Fruit fly (Drosophila melanogaster): ENCODE data around the gene CG13807.
A peak's percentile ranks its signal among the peaks of the same experiment; 100 is the strongest.

CG13807 gene

dm6 chr3L:2262515-2262944 is at the start of gene CG13807, which contains the start of gene oxt (continued):
- peak; percentile 65 for TF ChIP-seq CG2202 (tag; optimal IDR thresholded peaks at IDR 0.05)
- TF ChIP-seq unc-4 (GFP tag; IDR thresholded peaks at IDR 0.05; ENCODE audit: partially characterized antibody) = peak; percentile 36; the same call in 1 of the 2 replicates
- TF ChIP-seq CG13894 (tag; optimal IDR thresholded peaks at IDR 0.05) = peak; percentile 77
- peak; percentile 83 for TF ChIP-seq klu (GFP tag; IDR thresholded peaks at IDR 0.05)
- TF ChIP-seq cato (GFP tag; optimal IDR thresholded peaks at IDR 0.05; ENCODE audit: borderline replicate concordance) = peak; percentile 79
- TF ChIP-seq PHDP (tag; optimal IDR thresholded peaks at IDR 0.05) = peak; percentile 92
- TF ChIP-seq lab (GFP tag; optimal IDR thresholded peaks at IDR 0.05) = peak; percentile 86
- peak in 1 of 2 experiments; percentile 74 for TF ChIP-seq Eip74EF (GFP tag; optimal IDR thresholded peaks at IDR 0.05)
- peak; percentile 0 for TF ChIP-seq emc (GFP tag; optimal IDR thresholded peaks at IDR 0.05)
- peak; percentile 75 for TF ChIP-seq Mad (GFP tag; optimal IDR thresholded peaks at IDR 0.05)
- peak; percentile 50 for TF ChIP-seq CG7928 (GFP tag; optimal IDR thresholded peaks at IDR 0.05)
- TF ChIP-seq cg (GFP tag; optimal IDR thresholded peaks at IDR 0.05) = no peak
- TF ChIP-seq Hr51 (GFP tag; optimal IDR thresholded peaks at IDR 0.05) = peak; percentile 67 to 89
- TF ChIP-seq trh (GFP tag; optimal IDR thresholded peaks at IDR 0.05) = peak; percentile 76
- TF ChIP-seq CG4707 (GFP tag; optimal IDR thresholded peaks at IDR 0.05) = peak; percentile 30
- TF ChIP-seq CG17359 (tag; optimal IDR thresholded peaks at IDR 0.05) = peak; percentile 86
- TF ChIP-seq CG2889 (GFP tag; IDR thresholded peaks at IDR 0.05) = peak; percentile 79
- TF ChIP-seq CG11398 (GFP tag; optimal IDR thresholded peaks at IDR 0.05) = no peak
- peak; percentile 94 for TF ChIP-seq CG32532 (GFP tag; IDR thresholded peaks at IDR 0.05)
- peak; percentile 91 for TF ChIP-seq CG12391 (tag; optimal IDR thresholded peaks at IDR 0.05)
- no peak for TF ChIP-seq CkIIα-i1 (GFP tag; IDR thresholded peaks at IDR 0.05)
- peak; percentile 64 for TF ChIP-seq schlank (tag; optimal IDR thresholded peaks at IDR 0.05)
- TF ChIP-seq CG3281 (GFP tag; optimal IDR thresholded peaks at IDR 0.05) = peak; percentile 84
- no peak for TF ChIP-seq btn (GFP tag; optimal IDR thresholded peaks at IDR 0.05)
- TF ChIP-seq CG4854 (GFP tag; optimal IDR thresholded peaks at IDR 0.05) = peak; percentile 53
- peak; percentile 10 for TF ChIP-seq TFAM (GFP tag; optimal IDR thresholded peaks at IDR 0.05)
- TF ChIP-seq Awh (GFP tag; IDR thresholded peaks at IDR 0.05) = peak; percentile 81
- no peak for TF ChIP-seq Dref (GFP tag; IDR thresholded peaks at IDR 0.05)
- TF ChIP-seq CG4360 (GFP tag; IDR thresholded peaks at IDR 0.05) = 0 out of 2 replicates have a peak, but pooled peaks have one; percentile 26
- peak; percentile 85 for TF ChIP-seq CG11085 (GFP tag; IDR thresholded peaks at IDR 0.05)
- TF ChIP-seq CG9932 (GFP tag; IDR thresholded peaks at IDR 0.05) = peak; percentile 92
- peak; percentile 80 for TF ChIP-seq wdn (GFP tag; IDR thresholded peaks at IDR 0.05)
- no peak for TF ChIP-seq jumu (GFP tag; optimal IDR thresholded peaks at IDR 0.05)
- peak; percentile 54 for TF ChIP-seq Ravus (GFP tag; IDR thresholded peaks at IDR 0.05)
- TF ChIP-seq pnt (GFP tag; optimal IDR thresholded peaks at IDR 0.05) = peak; percentile 58
- no peak for TF ChIP-seq Sox100B (GFP tag; optimal IDR thresholded peaks at IDR 0.05)
- peak; percentile 66 to 93 for TF ChIP-seq dpn (GFP tag; optimal IDR thresholded peaks at IDR 0.05)
- peak; percentile 72 for TF ChIP-seq vfl (GFP tag; optimal IDR thresholded peaks at IDR 0.05)
- TF ChIP-seq CG3065 (GFP tag; optimal IDR thresholded peaks at IDR 0.05) = peak; percentile 59
- no peak for TF ChIP-seq Mes4 (GFP tag; optimal IDR thresholded peaks at IDR 0.05)
- peak; percentile 87 for TF ChIP-seq fd3F (GFP tag; optimal IDR thresholded peaks at IDR 0.05)
- peak; percentile 62 for TF ChIP-seq exex (tag; optimal IDR thresholded peaks at IDR 0.05)
- peak; percentile 42 for TF ChIP-seq fd102C (GFP tag; optimal IDR thresholded peaks at IDR 0.05)
- TF ChIP-seq CG18011 (GFP tag; optimal IDR thresholded peaks at IDR 0.05) = peak; percentile 82
- no peak for TF ChIP-seq hbn (GFP tag; IDR thresholded peaks at IDR 0.05; ENCODE audit: partially characterized antibody)
- peak; percentile 76 for TF ChIP-seq onecut (GFP tag; IDR thresholded peaks at IDR 0.05)
- TF ChIP-seq lov (optimal IDR thresholded peaks at IDR 0.05) = no peak
- TF ChIP-seq lov (GFP tag; IDR thresholded peaks at IDR 0.05) = peak; percentile 80; the same call in 2 of the 3 replicates
- peak; percentile 18; the same call in 1 of the 3 replicates for TF ChIP-seq knrl (GFP tag; IDR thresholded peaks at IDR 0.05; ENCODE audit: partially characterized antibody)
- peak; percentile 62; the same call in 2 of the 3 replicates for TF ChIP-seq CG11560 (tag; IDR thresholded peaks at IDR 0.05)

Measured in whole organism, embryonic.